Worm (Caenorhabditis elegans): ENCODE measurements around the gene his-39.

Gene his-39

ce11 chrV:8536213-8536612 lies at the start of gene his-39:
Gene his-39, plus strand, starts transcription at chrV:8536513.
- TF ChIP-seq snpc-4 (tag; optimal IDR thresholded peaks at IDR 0.05) (no peak), sem-2 (GFP tag; optimal IDR thresholded peaks at IDR 0.05) (no peak), mep-1 (tag; optimal IDR thresholded peaks at IDR 0.05) (no peak), unc-62 (GFP tag; optimal IDR thresholded peaks at IDR 0.05) (no peak), flh-1 (GFP tag; optimal IDR thresholded peaks at IDR 0.05) (no peak), lin-13 (tag; optimal IDR thresholded peaks at IDR 0.05) (no peak), ham-2 (GFP tag; optimal IDR thresholded peaks at IDR 0.05) (no peak), nhr-237 (tag; optimal IDR thresholded peaks at IDR 0.05) (no peak), ceh-39 (tag; optimal IDR thresholded peaks at IDR 0.05) (no peak), blmp-1 (tag; optimal IDR thresholded peaks at IDR 0.05) (no peak), sptf-1 (tag; optimal IDR thresholded peaks at IDR 0.05) (no peak), lin-32 (GFP tag; optimal IDR thresholded peaks at IDR 0.05) (no peak)

ce11 chrV:8494260-8494939 lies 41.9 kb upstream of the his-39 start, which contains the start of gene pxn-1:
Gene pxn-1, plus strand, starts transcription at chrV:8494889.
- TF ChIP-seq bed-3 (GFP tag; optimal IDR thresholded peaks at IDR 0.05) (no peak), elt-1 (tag; optimal IDR thresholded peaks at IDR 0.05; ENCODE audit: borderline replicate concordance, insufficient read depth) (no peak), blmp-1 (tag; optimal IDR thresholded peaks at IDR 0.05) (no peak), pha-4 (tag; optimal IDR thresholded peaks at IDR 0.05) (no peak), drap-1 (GFP tag; optimal IDR thresholded peaks at IDR 0.05) (no peak), sem-2 (GFP tag; optimal IDR thresholded peaks at IDR 0.05) (no peak), flh-1 (GFP tag; optimal IDR thresholded peaks at IDR 0.05) (no peak), ces-1 (GFP tag; optimal IDR thresholded peaks at IDR 0.05) (no peak), lsy-2 (tag; optimal IDR thresholded peaks at IDR 0.05) (no peak), hlh-1 (tag; optimal IDR thresholded peaks at IDR 0.05) (no peak), tbx-8 (GFP tag; optimal IDR thresholded peaks at IDR 0.05) (no peak), zip-8 (tag; optimal IDR thresholded peaks at IDR 0.05) (no peak), cnd-1 (tag; optimal IDR thresholded peaks at IDR 0.05) (no peak), snpc-4 (tag; optimal IDR thresholded peaks at IDR 0.05) (no peak), M03D4.4 (tag; optimal IDR thresholded peaks at IDR 0.05) (no peak), unc-39 (tag; optimal IDR thresholded peaks at IDR 0.05) (no peak), ceh-83 (GFP tag; optimal IDR thresholded peaks at IDR 0.05) (no peak), sptf-1 (tag; optimal IDR thresholded peaks at IDR 0.05) (no peak), unc-120 (tag; optimal IDR thresholded peaks at IDR 0.05; ENCODE audit: poor library complexity, severe bottlenecking) (no peak)

- TF ChIP-seq ceh-83 (GFP tag; optimal IDR thresholded peaks at IDR 0.05) (no peak), mls-2 (tag; optimal IDR thresholded peaks at IDR 0.05) (no peak), drap-1 (GFP tag; optimal IDR thresholded peaks at IDR 0.05) (no peak), elt-3 (tag; optimal IDR thresholded peaks at IDR 0.05) (no peak), M03D4.4 (tag; optimal IDR thresholded peaks at IDR 0.05) (no peak), ham-2 (GFP tag; optimal IDR thresholded peaks at IDR 0.05) (no peak), sem-2 (GFP tag; optimal IDR thresholded peaks at IDR 0.05) (no peak), nhr-237 (tag; optimal IDR thresholded peaks at IDR 0.05) (no peak), tbx-8 (GFP tag; optimal IDR thresholded peaks at IDR 0.05) (no peak), lin-32 (GFP tag; optimal IDR thresholded peaks at IDR 0.05) (no peak), nhr-12 (tag; optimal IDR thresholded peaks at IDR 0.05) (no peak), elt-1 (tag; optimal IDR thresholded peaks at IDR 0.05; ENCODE audit: borderline replicate concordance, insufficient read depth) (no peak), bed-3 (GFP tag; optimal IDR thresholded peaks at IDR 0.05) (no peak), mep-1 (tag; optimal IDR thresholded peaks at IDR 0.05) (no peak), unc-120 (tag; optimal IDR thresholded peaks at IDR 0.05; ENCODE audit: poor library complexity, severe bottlenecking) (no peak), ceh-39 (tag; optimal IDR thresholded peaks at IDR 0.05) (no peak)
These were observed 41.2 kb upstream of the his-39 start for ce11 chrV:8495106-8495505.

ce11 chrV:8495965-8496364 lies 40.3 kb upstream of the his-39 start:
- TF ChIP-seq cnd-1 (tag; optimal IDR thresholded peaks at IDR 0.05) (no peak), ceh-39 (tag; optimal IDR thresholded peaks at IDR 0.05) (no peak), zip-8 (tag; optimal IDR thresholded peaks at IDR 0.05) (no peak), ham-2 (GFP tag; optimal IDR thresholded peaks at IDR 0.05) (no peak), ces-1 (GFP tag; optimal IDR thresholded peaks at IDR 0.05) (no peak), nhr-12 (tag; optimal IDR thresholded peaks at IDR 0.05) (no peak), ceh-43 (GFP tag; optimal IDR thresholded peaks at IDR 0.05) (no peak), ztf-11 (tag; optimal IDR thresholded peaks at IDR 0.05) (no peak), blmp-1 (tag; optimal IDR thresholded peaks at IDR 0.05) (no peak), unc-39 (tag; optimal IDR thresholded peaks at IDR 0.05) (no peak), M03D4.4 (tag; optimal IDR thresholded peaks at IDR 0.05) (no peak), lsy-2 (tag; optimal IDR thresholded peaks at IDR 0.05) (no peak), elt-1 (tag; optimal IDR thresholded peaks at IDR 0.05; ENCODE audit: borderline replicate concordance, insufficient read depth) (no peak), drap-1 (GFP tag; optimal IDR thresholded peaks at IDR 0.05) (no peak)

All from whole organism, mixed stage, embryonic.